Worm (Caenorhabditis elegans) whole organism, young adult: Measurements from ENCODE around the gene C16C10.4.

Source experiments
- B0019.2 ChIP-seq: fragments of 200-800 bp; sonication (Bioruptor generic); conservative IDR thresholded peaks from 2 replicates; pipeline ENCODE4 v1.3.6; 2022; ENCODE audit warnings: missing genetic modification reagents, missing genetic modification characterization, missing compliant biosample characterization
- C06A6.2 ChIP-seq: fragments of 200-800 bp; sonication (Bioruptor generic); conservative IDR thresholded peaks from 2 replicates; pipeline ENCODE4 v1.3.6; 2022; ENCODE audit warnings: missing genetic modification characterization, missing compliant biosample characterization
- F23B12.7 ChIP-seq: sonication (generic microtip); optimal IDR thresholded peaks from 2 replicates; lab custom pipeline; 2017; ENCODE audit warnings: missing genetic modification characterization, mild to moderate bottlenecking, missing compliant biosample characterization, antibody characterized with exemption, moderate library complexity; ENCODE audit not compliant: insufficient read depth
- F33H1.4 ChIP-seq: fragments of 200-800 bp; sonication (Bioruptor generic); IDR thresholded peaks from 2 replicates; pipeline ENCODE4 v1.3.6; 2022; ENCODE audit warnings: missing genetic modification reagents, missing genetic modification characterization, missing compliant biosample characterization
- chd-7 ChIP-seq: sonication (generic microtip); optimal IDR thresholded peaks from 2 replicates; lab custom pipeline; 2016; ENCODE audit warnings: mild to moderate bottlenecking, missing genetic modification characterization, moderate library complexity, missing compliant biosample characterization
- gei-17 ChIP-seq: fragments of 200-800 bp; sonication (Bioruptor generic); optimal IDR thresholded peaks from 2 replicates; lab custom pipeline; 2018; ENCODE audit warnings: mild to moderate bottlenecking, missing genetic modification characterization, missing compliant biosample characterization
- lin-40 ChIP-seq: sonication (generic microtip); optimal IDR thresholded peaks from 2 replicates; lab custom pipeline; 2016; ENCODE audit warnings: missing genetic modification characterization, mild to moderate bottlenecking, missing compliant biosample characterization, missing genotype, missing genetic modification reagents
- nhr-90 ChIP-seq: sonication (generic microtip); optimal IDR thresholded peaks from 2 replicates; lab custom pipeline; 2016; ENCODE audit warnings: missing genotype, mild to moderate bottlenecking, missing genetic modification characterization, missing compliant biosample characterization
- pha-4 ChIP-seq: fragments of 150-350 bp; sonication (generic microtip); optimal IDR thresholded peaks from 2 replicates; lab custom pipeline; 2014; ENCODE audit warnings: missing biosample characterization, missing genetic modification reagents, missing genetic modification characterization
- sdz-38 ChIP-seq: sonication (generic microtip); optimal IDR thresholded peaks from 2 replicates; lab custom pipeline; 2016; ENCODE audit warnings: missing genotype, missing genetic modification characterization, missing compliant biosample characterization
- snpc-4 ChIP-seq, 5 experiments: fragments of 150-350 bp in 1 of 5; sonication (generic microtip) in 4 of 5; optimal IDR thresholded peaks; 2 replicates each; lab custom pipeline; 2014 to 2018; ENCODE audit warnings: missing genetic modification characterization in 5 of 5, missing biosample characterization in 3 of 5, antibody characterized with exemption in 2 of 5, mild to moderate bottlenecking in 2 of 5, missing compliant biosample characterization in 2 of 5, missing genotype in 2 of 5, moderate library complexity in 2 of 5, missing genetic modification reagents in 1 of 5
- somi-1 ChIP-seq: fragments of 200-800 bp; sonication (Bioruptor generic); optimal IDR thresholded peaks from 2 replicates; lab custom pipeline; 2018; ENCODE audit warnings: mild to moderate bottlenecking, missing genetic modification characterization, missing compliant biosample characterization
- tbp1 ChIP-seq: fragments of 200-800 bp; sonication (Bioruptor generic); optimal IDR thresholded peaks from 2 replicates; lab custom pipeline; 2018; ENCODE audit warnings: mild to moderate bottlenecking, missing genetic modification characterization, missing compliant biosample characterization
- ztf-18 ChIP-seq: sonication (generic microtip); optimal IDR thresholded peaks from 2 replicates; lab custom pipeline; 2016; ENCODE audit warnings: missing genotype, mild to moderate bottlenecking, missing genetic modification characterization, missing compliant biosample characterization

DNA sequence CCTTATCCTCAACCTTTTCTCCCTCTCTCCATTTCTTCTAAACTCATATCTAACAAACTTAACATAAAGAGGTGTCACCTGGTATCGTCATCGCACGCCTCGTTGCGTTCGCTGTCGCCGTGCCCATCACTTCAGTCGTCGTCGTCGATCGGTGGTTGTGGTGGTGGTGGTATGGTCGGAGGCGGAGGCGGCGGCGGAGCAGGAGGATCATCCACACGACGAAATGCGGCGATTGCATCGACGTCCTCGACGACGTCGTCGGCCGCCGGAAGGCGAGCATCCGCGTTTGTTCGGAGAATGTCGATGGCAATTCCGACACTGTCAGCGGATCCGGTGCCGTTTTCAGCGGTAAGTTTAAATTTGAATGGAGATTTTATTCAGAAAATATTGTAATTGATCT is 37.1 kb upstream of the C16C10.4 start:
- TF ChIP-seq chd-7 (tag; lab: Kevin White, UChicago), result no peak
- TF ChIP-seq tbp1 (GFP tag; lab: Kevin White, UChicago), result no peak
- no peak for TF ChIP-seq C06A6.2 (GFP tag; lab: Robert Waterston, UW)
- no peak for TF ChIP-seq lin-40
- no peak for TF ChIP-seq F33H1.4 (GFP tag; lab: Robert Waterston, UW)
- no peak for TF ChIP-seq gei-17 (GFP tag; lab: Kevin White, UChicago)
- TF ChIP-seq F23B12.7 (tag; lab: Kevin White, UChicago), result no peak
- TF ChIP-seq sdz-38 (tag; lab: Kevin White, UChicago), result no peak
- no peak for TF ChIP-seq pha-4
- no peak for TF ChIP-seq B0019.2
- no peak for TF ChIP-seq nhr-90 (tag; lab: Kevin White, UChicago)
- no peak for TF ChIP-seq somi-1 (GFP tag; lab: Kevin White, UChicago)
- no peak for TF ChIP-seq ztf-18 (tag; lab: Kevin White, UChicago)
- no peak for TF ChIP-seq snpc-4 (GFP tag; optimal IDR thresholded peaks at IDR 0.05; lab: Kevin White, UChicago)
- TF ChIP-seq snpc-4 (tag; optimal IDR thresholded peaks at IDR 0.05; lab: Kevin White, UChicago), result no peak
